Worm (Caenorhabditis elegans) whole organism, L1 larva: ENCODE measurements around the gene str-28.

Experiments
- aha-1 ChIP-seq: fragments of 150-350 bp; optimal IDR thresholded peaks from 2 replicates; lab custom pipeline; 2014; ENCODE audit warnings: missing biosample characterization, missing genetic modification characterization
- aly-2 ChIP-seq: fragments of 150-350 bp; optimal IDR thresholded peaks from 2 replicates; lab custom pipeline; 2014; ENCODE audit warnings: missing biosample characterization, missing genetic modification characterization
- dsc-1 ChIP-seq: sonication (generic microtip); optimal IDR thresholded peaks from 2 replicates; lab custom pipeline; 2016; ENCODE audit warnings: mild to moderate bottlenecking, missing genetic modification characterization, missing compliant biosample characterization
- elt-2 ChIP-seq: sonication (generic microtip); optimal IDR thresholded peaks from 2 replicates; lab custom pipeline; 2016; ENCODE audit warnings: missing genetic modification characterization, mild to moderate bottlenecking, inconsistent platforms, missing compliant biosample characterization, missing genetic modification reagents
- elt-3 ChIP-seq, 6 experiments: fragments of 150-350 bp in 1 of 6; sonication (generic microtip); optimal IDR thresholded peaks; 2 replicates each; lab custom pipeline; 2017 to 2018; ENCODE audit warnings: missing biosample characterization in 6 of 6, missing genetic modification characterization in 6 of 6, inconsistent platforms in 1 of 6
- fkh-10 ChIP-seq: sonication (generic microtip); optimal IDR thresholded peaks from 2 replicates; lab custom pipeline; 2017; ENCODE audit warnings: missing biosample characterization, missing genetic modification reagents, missing genetic modification characterization
- lin-39 ChIP-seq: fragments of 150-350 bp; optimal IDR thresholded peaks from 2 replicates; lab custom pipeline; 2014; ENCODE audit warnings: missing biosample characterization, missing genetic modification reagents, missing genetic modification characterization
- nhr-237 ChIP-seq: fragments of 150-350 bp; optimal IDR thresholded peaks from 2 replicates; lab custom pipeline; 2014; ENCODE audit warnings: missing biosample characterization, missing genetic modification characterization
- nhr-76 ChIP-seq: sonication (generic microtip); optimal IDR thresholded peaks from 2 replicates; lab custom pipeline; 2017; ENCODE audit warnings: missing biosample characterization, missing genetic modification characterization

DNA sequence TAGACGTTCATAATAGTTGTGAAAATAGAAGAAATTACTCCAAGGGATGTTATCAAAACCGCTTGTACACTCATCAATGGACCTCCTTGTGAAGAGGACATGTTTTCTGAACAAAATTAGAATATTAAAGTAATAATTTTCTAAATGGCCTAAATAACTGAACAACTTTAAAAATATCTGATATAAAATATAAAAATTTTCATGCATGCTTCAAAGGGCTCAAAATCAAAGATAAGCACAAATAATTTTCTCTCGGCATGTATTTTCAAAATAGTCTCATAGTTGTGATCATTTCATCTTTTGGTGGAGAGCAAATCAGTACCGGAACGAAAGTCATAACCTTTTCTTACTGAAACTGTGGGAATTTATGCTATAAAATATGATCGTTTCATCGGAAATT, 12.3 kb upstream of the str-28 start, which contains the start of gene srbc-8:
- no peak for TF ChIP-seq fkh-10 (GFP tag; lab: Kevin White, UChicago)
- no peak for TF ChIP-seq aly-2 (tag; lab: Kevin White, UChicago)
- no peak for TF ChIP-seq nhr-237 (tag; lab: Kevin White, UChicago)
- TF ChIP-seq elt-3 (tag; optimal IDR thresholded peaks at IDR 0.05; lab: Kevin White, UChicago): no peak
- TF ChIP-seq nhr-76 (tag; lab: Kevin White, UChicago): no peak
- TF ChIP-seq elt-2: no peak
- no peak for TF ChIP-seq aha-1 (tag; lab: Kevin White, UChicago)
- no peak for TF ChIP-seq dsc-1 (tag; lab: Kevin White, UChicago)
- no peak for TF ChIP-seq lin-39 (tag; lab: Kevin White, UChicago)
